Fruit fly (Drosophila melanogaster) whole organism, embryonic: ENCODE results near the gene MBD-like.

Experiments used
- Ada2b ChIP-seq: fragments of 200-800 bp; sonication (Bioruptor generic); IDR thresholded peaks from 2 replicates; pipeline ENCODE4 v1.3.6; 2022; ENCODE audit warnings: missing biosample characterization, missing genetic modification characterization
- Adf1 ChIP-seq: fragments of 200-800 bp; sonication (Bioruptor generic); IDR thresholded peaks from 2 replicates; pipeline ENCODE4 v1.3.6; 2022; ENCODE audit warnings: missing biosample characterization, missing genetic modification characterization
- Blimp-1 ChIP-seq: fragments of 200-800 bp; sonication (Bioruptor generic); optimal IDR thresholded peaks from 3 replicates; lab custom pipeline; 2018; ENCODE audit warnings: missing biosample characterization, missing genetic modification characterization, mild to moderate bottlenecking, moderate library complexity, missing genetic modification reagents
- BtbVII ChIP-seq: fragments of 200-800 bp; sonication (Bioruptor generic); optimal IDR thresholded peaks from 3 replicates; lab custom pipeline; 2017; ENCODE audit warnings: missing biosample characterization, mild to moderate bottlenecking, missing genetic modification characterization
- CG11723 ChIP-seq: fragments of 200-800 bp; sonication (Bioruptor generic); optimal IDR thresholded peaks from 2 replicates; lab custom pipeline; 2017; ENCODE audit warnings: missing biosample characterization, mild to moderate bottlenecking, missing genetic modification characterization
- CG14710 ChIP-seq: fragments of 200-800 bp; sonication (Bioruptor generic); optimal IDR thresholded peaks from 3 replicates; lab custom pipeline; 2019; ENCODE audit warnings: missing biosample characterization, mild to moderate bottlenecking, missing genetic modification characterization, moderate library complexity
- CG14860 ChIP-seq: fragments of 200-800 bp; sonication (Bioruptor generic); IDR thresholded peaks from 3 replicates; pipeline ENCODE4 v1.3.6; 2022; ENCODE audit warnings: missing biosample characterization, missing genetic modification characterization; ENCODE audit not compliant: partially characterized antibody
- CG1647 ChIP-seq: fragments of 200-800 bp; sonication (Bioruptor generic); optimal IDR thresholded peaks from 3 replicates; lab custom pipeline; 2016; ENCODE audit warnings: missing biosample characterization, missing genetic modification characterization
- CG17359 ChIP-seq: fragments of 200-800 bp; sonication (Bioruptor generic); optimal IDR thresholded peaks from 3 replicates; lab custom pipeline; 2018; ENCODE audit warnings: missing biosample characterization, mild to moderate bottlenecking, missing genetic modification characterization, moderate library complexity
- CG17568 ChIP-seq: fragments of 200-800 bp; sonication (Bioruptor generic); optimal IDR thresholded peaks from 2 replicates; lab custom pipeline; 2018; ENCODE audit warnings: missing biosample characterization, mild to moderate bottlenecking, missing genetic modification characterization, moderate library complexity
- CG17612 ChIP-seq: fragments of 200-800 bp; sonication (Bioruptor generic); IDR thresholded peaks from 2 replicates; pipeline ENCODE4 v1.3.6; 2022; ENCODE audit warnings: missing biosample characterization, missing genetic modification characterization
- CG17829 ChIP-seq: fragments of 200-800 bp; optimal IDR thresholded peaks from 2 replicates; lab custom pipeline; 2019; ENCODE audit warnings: missing biosample characterization, mild to moderate bottlenecking, missing genetic modification characterization, moderate library complexity
- CG1792 ChIP-seq: fragments of 200-800 bp; sonication (Bioruptor generic); optimal IDR thresholded peaks from 2 replicates; lab custom pipeline; 2016; ENCODE audit warnings: missing biosample characterization, missing genetic modification characterization
- CG31441 ChIP-seq: fragments of 200-800 bp; sonication (Bioruptor generic); IDR thresholded peaks from 2 replicates; pipeline ENCODE4 v1.3.6; 2022; ENCODE audit warnings: missing biosample characterization, missing genetic modification characterization
- CG3281 ChIP-seq: fragments of 200-800 bp; sonication (Bioruptor generic); optimal IDR thresholded peaks from 3 replicates; lab custom pipeline; 2017; ENCODE audit warnings: missing biosample characterization, mild to moderate bottlenecking, missing genetic modification characterization
- CG4820 ChIP-seq: fragments of 200-800 bp; sonication (Bioruptor generic); optimal IDR thresholded peaks from 3 replicates; lab custom pipeline; 2016; ENCODE audit warnings: missing biosample characterization, missing genetic modification characterization
- CG9727 ChIP-seq: fragments of 200-800 bp; sonication (Bioruptor generic); optimal IDR thresholded peaks from 3 replicates; lab custom pipeline; 2017; ENCODE audit warnings: missing biosample characterization, mild to moderate bottlenecking, missing genetic modification characterization
- CG9932 ChIP-seq: fragments of 200-800 bp; sonication (Bioruptor generic); IDR thresholded peaks from 2 replicates; pipeline ENCODE4 v1.3.6; 2022; ENCODE audit warnings: missing biosample characterization, missing genetic modification characterization
- CHES-1-like ChIP-seq: fragments of 200-800 bp; sonication (Bioruptor generic); optimal IDR thresholded peaks from 2 replicates; lab custom pipeline; 2016; ENCODE audit warnings: missing biosample characterization, missing genetic modification characterization
- Camta ChIP-seq: fragments of 200-800 bp; sonication (Bioruptor generic); optimal IDR thresholded peaks from 2 replicates; lab custom pipeline; 2016; ENCODE audit warnings: missing biosample characterization, missing genetic modification characterization
- D ChIP-seq, 2 experiments: fragments of 200-800 bp in 1 of 2; fragments of >200 bp in 1 of 2; sonication (Bioruptor generic) in 1 of 2; optimal IDR thresholded peaks; 2 replicates in 1 of 2; 3 replicates in 1 of 2; lab custom pipeline; 2017; ENCODE audit warnings: mild to moderate bottlenecking in 1 of 2, missing biosample characterization in 1 of 2, missing genetic modification characterization in 1 of 2, missing genetic modification reagents in 1 of 2
- D19A ChIP-seq: fragments of 200-800 bp; optimal IDR thresholded peaks from 3 replicates; lab custom pipeline; 2019; ENCODE audit warnings: missing biosample characterization, mild to moderate bottlenecking, missing genetic modification characterization, moderate library complexity
- D19B ChIP-seq: fragments of 200-800 bp; sonication (Bioruptor generic); optimal IDR thresholded peaks from 2 replicates; lab custom pipeline; 2017; ENCODE audit warnings: missing biosample characterization, mild to moderate bottlenecking, missing genetic modification characterization
- Fer2 ChIP-seq: fragments of 200-800 bp; sonication (Bioruptor generic); optimal IDR thresholded peaks from 2 replicates; lab custom pipeline; 2018; ENCODE audit warnings: missing biosample characterization, mild to moderate bottlenecking, missing genetic modification characterization, moderate library complexity
- HHEX ChIP-seq: fragments of 200-800 bp; sonication (Bioruptor generic); optimal IDR thresholded peaks from 3 replicates; lab custom pipeline; 2017; ENCODE audit warnings: missing biosample characterization, mild to moderate bottlenecking, missing genetic modification characterization, missing genetic modification reagents
- HLH3B ChIP-seq: fragments of 200-800 bp; sonication (Bioruptor generic); IDR thresholded peaks from 2 replicates; pipeline ENCODE4 v1.3.6; 2022; ENCODE audit warnings: missing biosample characterization, missing genetic modification characterization
- Hr78 ChIP-seq, 2 experiments: fragments of 200-800 bp in 1 of 2; fragments of >200 bp in 1 of 2; sonication (Bioruptor generic) in 1 of 2; optimal IDR thresholded peaks; 2 replicates each; lab custom pipeline; 2017 to 2019; ENCODE audit warnings: missing biosample characterization in 2 of 2, missing genetic modification characterization in 2 of 2, mild to moderate bottlenecking in 1 of 2, moderate library complexity in 1 of 2
- Lhr ChIP-seq: fragments of 200-800 bp; sonication (Bioruptor generic); optimal IDR thresholded peaks from 3 replicates; lab custom pipeline; 2017; ENCODE audit warnings: mild to moderate bottlenecking, missing biosample characterization, missing genetic modification reagents, missing genetic modification characterization
- Lim3 ChIP-seq: fragments of 200-800 bp; sonication (Bioruptor generic); IDR thresholded peaks from 2 replicates; pipeline ENCODE4 v1.3.6; 2022; ENCODE audit warnings: missing biosample characterization, missing genetic modification characterization
- MTF-1 ChIP-seq: fragments of 200-800 bp; sonication (Bioruptor generic); optimal IDR thresholded peaks from 2 replicates; lab custom pipeline; 2018; ENCODE audit warnings: missing biosample characterization, mild to moderate bottlenecking, missing genetic modification characterization, borderline replicate concordance
- Pdp1 ChIP-seq, 2 experiments: fragments of 200-800 bp; sonication (Bioruptor generic); optimal IDR thresholded peaks; 3 replicates each; lab custom pipeline; 2016; ENCODE audit warnings: missing biosample characterization in 2 of 2, missing genetic modification characterization in 2 of 2, mild to moderate bottlenecking in 1 of 2, moderate library complexity in 1 of 2
- Sry-δ ChIP-seq: fragments of 200-800 bp; sonication (Bioruptor generic); optimal IDR thresholded peaks from 2 replicates; lab custom pipeline; 2016; ENCODE audit warnings: missing biosample characterization, missing genetic modification characterization
- Vsx1 ChIP-seq: fragments of 200-800 bp; sonication (Bioruptor generic); optimal IDR thresholded peaks from 2 replicates; lab custom pipeline; 2017; ENCODE audit warnings: missing biosample characterization, mild to moderate bottlenecking, missing genetic modification characterization, missing genetic modification reagents
- ato ChIP-seq: fragments of 200-800 bp; sonication (Bioruptor generic); IDR thresholded peaks from 2 replicates; pipeline ENCODE4 v1.3.6; 2022; ENCODE audit warnings: missing biosample characterization, missing genetic modification characterization; ENCODE audit not compliant: partially characterized antibody
- bcd ChIP-seq: fragments of 200-800 bp; sonication (Bioruptor generic); optimal IDR thresholded peaks from 2 replicates; lab custom pipeline; 2017; ENCODE audit warnings: missing biosample characterization, mild to moderate bottlenecking, missing genetic modification characterization
- disco-r ChIP-seq: fragments of 200-800 bp; sonication (Bioruptor generic); optimal IDR thresholded peaks from 2 replicates; lab custom pipeline; 2016; ENCODE audit warnings: missing biosample characterization, missing genetic modification characterization
- gem ChIP-seq: fragments of 200-800 bp; sonication (Bioruptor generic); optimal IDR thresholded peaks from 2 replicates; lab custom pipeline; 2019; ENCODE audit warnings: missing biosample characterization, mild to moderate bottlenecking, missing genetic modification characterization, moderate library complexity
- gsb ChIP-seq: fragments of 200-800 bp; sonication (Bioruptor generic); IDR thresholded peaks from 2 replicates; pipeline ENCODE4 v1.3.6; 2022; ENCODE audit warnings: missing biosample characterization, missing genetic modification characterization
- kah ChIP-seq: fragments of 200-800 bp; sonication (Bioruptor generic); optimal IDR thresholded peaks from 2 replicates; lab custom pipeline; 2018; ENCODE audit warnings: missing biosample characterization, mild to moderate bottlenecking, missing genetic modification characterization
- mam ChIP-seq: fragments of 200-800 bp; sonication (Bioruptor generic); optimal IDR thresholded peaks from 3 replicates; lab custom pipeline; 2016; ENCODE audit warnings: missing biosample characterization, missing genetic modification characterization
- nom ChIP-seq: fragments of 200-800 bp; sonication (Bioruptor generic); optimal IDR thresholded peaks from 2 replicates; lab custom pipeline; 2017; ENCODE audit warnings: missing biosample characterization, missing genetic modification characterization, mild to moderate bottlenecking, moderate library complexity, missing genetic modification reagents
- pan ChIP-seq, 4 experiments: fragments of >200 bp in 3 of 4; fragments of 200-800 bp in 1 of 4; sonication (Bioruptor generic) in 1 of 4; optimal IDR thresholded peaks in 3 of 4; IDR thresholded peaks in 1 of 4; 2 replicates each; pipeline versions ENCODE4 v1.3.6 to Lab custom; 2017 to 2022; ENCODE audit warnings: missing biosample characterization in 2 of 4, missing genetic modification characterization in 2 of 4, mixed read lengths in 1 of 4
- seq ChIP-seq: fragments of 200-800 bp; sonication (Bioruptor generic); IDR thresholded peaks from 2 replicates; pipeline ENCODE4 v1.3.6; 2022; ENCODE audit warnings: missing biosample characterization, missing genetic modification characterization
- sqz ChIP-seq: fragments of 200-800 bp; sonication (Bioruptor generic); optimal IDR thresholded peaks from 3 replicates; lab custom pipeline; 2018; ENCODE audit warnings: missing biosample characterization, mild to moderate bottlenecking, missing genetic modification characterization
- ttk ChIP-seq: fragments of 200-800 bp; sonication (Bioruptor generic); IDR thresholded peaks from 2 replicates; pipeline ENCODE4 v2.1.2; 2022; ENCODE audit warnings: missing biosample characterization, missing genetic modification characterization
- twi ChIP-seq: fragments of 200-800 bp; optimal IDR thresholded peaks from 2 replicates; lab custom pipeline; 2019; ENCODE audit warnings: missing biosample characterization, mild to moderate bottlenecking, missing genetic modification characterization, moderate library complexity
- unc-4 ChIP-seq: fragments of 200-800 bp; sonication (Bioruptor generic); IDR thresholded peaks from 2 replicates; pipeline ENCODE4 v1.3.6; 2022; ENCODE audit warnings: missing biosample characterization, missing genetic modification characterization; ENCODE audit not compliant: partially characterized antibody
- zen2 ChIP-seq: fragments of 200-800 bp; sonication (Bioruptor generic); IDR thresholded peaks from 3 replicates; pipeline ENCODE4 v1.3.6; 2022; ENCODE audit warnings: missing biosample characterization, missing genetic modification characterization; ENCODE audit not compliant: partially characterized antibody

MBD-like gene

dm6 chr3R:9591769-9592388 is 32.3 kb downstream of the MBD-like start (continued):
- TF ChIP-seq kah (GFP tag; lab: Kevin White, UChicago) (peak; percentile 29), ttk (GFP tag; lab: Robert Waterston, UW) (no peak), CG17612 (GFP tag; lab: Robert Waterston, UW) (no peak), BtbVII (GFP tag; lab: Kevin White, UChicago) (no peak), CG3281 (no peak), Ada2b (GFP tag; lab: Robert Waterston, UW) (no peak), seq (GFP tag; lab: Robert Waterston, UW) (no peak), Lim3 (GFP tag; lab: Robert Waterston, UW) (no peak), HHEX (GFP tag; lab: Kevin White, UChicago) (no peak), D19A (tag; lab: Kevin White, UChicago) (peak; percentile 88), bcd (GFP tag; lab: Kevin White, UChicago) (no peak), CG11723 (GFP tag; lab: Kevin White, UChicago) (no peak), pan (optimal IDR thresholded peaks at IDR 0.05; lab: Kevin White, UChicago) (no peak), pan (GFP tag; optimal IDR thresholded peaks at IDR 0.05 in 1 of 2, IDR thresholded peaks at IDR 0.05 in 1 of 2) (no peak), CG9932 (GFP tag; lab: Robert Waterston, UW) (no peak), CG9727 (GFP tag; lab: Kevin White, UChicago) (no peak), disco-r (GFP tag; lab: Kevin White, UChicago) (no peak), CG17568 (GFP tag; lab: Kevin White, UChicago) (no peak), HLH3B (no peak), ato (GFP tag; lab: Robert Waterston, UW) (no peak), nom (GFP tag; lab: Kevin White, UChicago) (peak; percentile 16), CG1792 (GFP tag; lab: Kevin White, UChicago) (no peak), MTF-1 (no peak), Camta (GFP tag; lab: Kevin White, UChicago) (no peak), sqz (GFP tag; lab: Kevin White, UChicago) (peak; percentile 56), unc-4 (no peak), CG1647 (no peak), D (optimal IDR thresholded peaks at IDR 0.05; lab: Kevin White, UChicago) (no peak), D (GFP tag; optimal IDR thresholded peaks at IDR 0.05; lab: Kevin White, UChicago) (peak; percentile 1), CHES-1-like (GFP tag; lab: Kevin White, UChicago) (no peak), twi (tag; lab: Kevin White, UChicago) (no peak), CG17829 (tag; lab: Kevin White, UChicago) (no peak), Vsx1 (GFP tag; lab: Kevin White, UChicago) (peak; percentile 61), zen2 (GFP tag; lab: Robert Waterston, UW) (no peak), Sry-δ (GFP tag; lab: Kevin White, UChicago) (no peak), CG17359 (tag; lab: Kevin White, UChicago) (no peak), Hr78 (GFP tag; optimal IDR thresholded peaks at IDR 0.05; lab: Kevin White, UChicago) (no peak), gsb (GFP tag; lab: Robert Waterston, UW) (no peak), CG14860 (GFP tag; lab: Robert Waterston, UW) (no peak), D19B (GFP tag; lab: Kevin White, UChicago) (no peak), CG31441 (no peak), mam (GFP tag; lab: Kevin White, UChicago) (no peak), Adf1 (GFP tag; lab: Robert Waterston, UW) (no peak), Blimp-1 (GFP tag; lab: Kevin White, UChicago) (no peak), gem (tag; lab: Kevin White, UChicago) (peak; percentile 10), CG4820 (GFP tag; lab: Kevin White, UChicago) (no peak), Pdp1 (GFP tag; optimal IDR thresholded peaks at IDR 0.05; lab: Kevin White, UChicago) (no peak), CG14710 (tag; lab: Kevin White, UChicago) (no peak), Lhr (GFP tag; lab: Kevin White, UChicago) (no peak), Fer2 (no peak)
